Worm (Caenorhabditis elegans) whole organism, L2 larva: ENCODE results near the gene C46F11.5.

Source experiments
- elt-3 ChIP-seq: sonication (generic microtip); optimal IDR thresholded peaks from 2 replicates; lab custom pipeline; 2017; ENCODE audit warnings: missing biosample characterization, missing genetic modification characterization
- unc-39 ChIP-seq: fragments of 150-350 bp; optimal IDR thresholded peaks from 2 replicates; lab custom pipeline; 2014; ENCODE audit warnings: missing biosample characterization, missing genetic modification characterization
- unc-55 ChIP-seq: fragments of 150-350 bp; sonication (generic microtip); optimal IDR thresholded peaks from 3 replicates; lab custom pipeline; 2014; ENCODE audit warnings: missing biosample characterization, missing genetic modification reagents, missing genetic modification characterization
- unc-62 ChIP-seq: fragments of 150-350 bp; optimal IDR thresholded peaks from 2 replicates; lab custom pipeline; 2014; ENCODE audit warnings: missing biosample characterization, missing genetic modification reagents, missing genetic modification characterization

DNA sequence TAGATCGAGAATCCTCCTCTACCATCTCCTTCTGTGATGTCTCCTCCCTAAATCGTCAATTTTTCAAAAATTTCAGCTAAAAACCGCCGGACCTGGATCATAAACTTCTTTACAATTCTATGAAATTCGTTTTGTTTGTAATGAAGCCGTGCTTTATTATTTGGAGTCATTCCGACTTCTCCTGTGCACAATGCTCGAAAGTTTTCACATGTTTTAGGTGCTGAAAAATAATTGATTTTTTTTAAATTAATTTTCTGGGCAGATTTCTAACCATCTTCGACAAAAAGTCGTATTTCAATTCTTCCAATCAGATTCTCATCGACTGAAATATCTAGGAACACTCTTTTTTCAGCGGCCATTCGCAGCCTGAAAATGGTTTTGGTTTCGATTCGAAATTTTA lies 41.9 kb upstream of the C46F11.5 start, which contains the start of gene cyn-9:
- TF ChIP-seq unc-55 (GFP tag; lab: Kevin White, UChicago) (no peak), unc-39 (tag; lab: Kevin White, UChicago) (no peak), unc-62 (no peak), elt-3 (tag; lab: Kevin White, UChicago) (no peak)
